Fruit fly (Drosophila melanogaster) whole organism, prepupa: ENCODE measurements around the gene CG12713.

Experiments
- CG10669 ChIP-seq: fragments of 200-800 bp; sonication (Bioruptor generic); optimal IDR thresholded peaks from 3 replicates; lab custom pipeline; 2018; ENCODE audit warnings: missing biosample characterization, mild to moderate bottlenecking, missing genetic modification characterization, moderate library complexity
- CG11294 ChIP-seq: fragments of 200-800 bp; sonication (Bioruptor generic); IDR thresholded peaks from 2 replicates; pipeline ENCODE4 v1.3.6; 2022; ENCODE audit warnings: missing biosample characterization, missing genetic modification characterization
- CG11762 ChIP-seq: fragments of 200-800 bp; sonication (Bioruptor generic); optimal IDR thresholded peaks from 3 replicates; lab custom pipeline; 2016; ENCODE audit warnings: missing biosample characterization, missing genetic modification characterization; ENCODE audit not compliant: insufficient read depth
- CG1621 ChIP-seq: fragments of 200-800 bp; sonication (Bioruptor generic); optimal IDR thresholded peaks from 3 replicates; lab custom pipeline; 2018; ENCODE audit warnings: missing biosample characterization, mild to moderate bottlenecking, missing genetic modification characterization
- CG3032 ChIP-seq: fragments of 200-800 bp; optimal IDR thresholded peaks from 2 replicates; lab custom pipeline; 2019; ENCODE audit warnings: missing biosample characterization, mild to moderate bottlenecking, missing genetic modification characterization, moderate library complexity
- CG31627 ChIP-seq: fragments of 200-800 bp; sonication (Bioruptor generic); optimal IDR thresholded peaks from 3 replicates; lab custom pipeline; 2016; ENCODE audit warnings: missing biosample characterization, missing genetic modification characterization
- CG32006 ChIP-seq: fragments of 200-800 bp; sonication (Bioruptor generic); optimal IDR thresholded peaks from 3 replicates; lab custom pipeline; 2017; ENCODE audit warnings: missing biosample characterization, mild to moderate bottlenecking, missing genetic modification characterization
- CG34406 ChIP-seq: fragments of 200-800 bp; sonication (Bioruptor generic); optimal IDR thresholded peaks from 3 replicates; lab custom pipeline; 2016; ENCODE audit warnings: missing biosample characterization, missing genetic modification characterization
- CG3919 ChIP-seq: fragments of 200-800 bp; sonication (Bioruptor generic); optimal IDR thresholded peaks from 3 replicates; lab custom pipeline; 2016; ENCODE audit warnings: missing biosample characterization, missing genetic modification characterization
- CG4318 ChIP-seq: fragments of 200-800 bp; sonication (Bioruptor generic); optimal IDR thresholded peaks from 3 replicates; lab custom pipeline; 2017; ENCODE audit warnings: missing biosample characterization, mild to moderate bottlenecking, missing genetic modification characterization
- CG6163 ChIP-seq: fragments of 200-800 bp; sonication (Bioruptor generic); IDR thresholded peaks from 3 replicates; pipeline ENCODE4 v1.3.6; 2022; ENCODE audit warnings: missing biosample characterization, missing genetic modification characterization
- CG6276 ChIP-seq: fragments of 200-800 bp; sonication (Bioruptor generic); optimal IDR thresholded peaks from 2 replicates; lab custom pipeline; 2017; ENCODE audit warnings: missing biosample characterization, mild to moderate bottlenecking, missing genetic modification characterization
- CG6792 ChIP-seq: fragments of 200-800 bp; sonication (Bioruptor generic); optimal IDR thresholded peaks from 3 replicates; lab custom pipeline; 2016; ENCODE audit warnings: missing biosample characterization, missing genetic modification characterization
- CG6808 ChIP-seq: fragments of 200-800 bp; sonication (Bioruptor generic); optimal IDR thresholded peaks from 3 replicates; lab custom pipeline; 2017; ENCODE audit warnings: missing biosample characterization, missing genetic modification characterization, mild to moderate bottlenecking, moderate library complexity, missing genetic modification reagents
- CG6854 ChIP-seq: fragments of 200-800 bp; sonication (Bioruptor generic); optimal IDR thresholded peaks from 2 replicates; lab custom pipeline; 2017; ENCODE audit warnings: missing biosample characterization, mild to moderate bottlenecking, missing genetic modification characterization
- CG7368 ChIP-seq: fragments of 200-800 bp; sonication (Bioruptor generic); optimal IDR thresholded peaks from 3 replicates; lab custom pipeline; 2016; ENCODE audit warnings: missing biosample characterization, missing genetic modification characterization
- CG8119 ChIP-seq: fragments of 200-800 bp; sonication (Bioruptor generic); IDR thresholded peaks from 3 replicates; pipeline ENCODE4 v1.3.6; 2022; ENCODE audit warnings: missing biosample characterization, missing genetic modification characterization
- CG8632 ChIP-seq: fragments of 200-800 bp; sonication (Bioruptor generic); optimal IDR thresholded peaks from 3 replicates; lab custom pipeline; 2016; ENCODE audit warnings: missing biosample characterization, missing genetic modification characterization
- CG9139 ChIP-seq: fragments of 200-800 bp; sonication (Bioruptor generic); optimal IDR thresholded peaks from 3 replicates; lab custom pipeline; 2017; ENCODE audit warnings: missing biosample characterization, mild to moderate bottlenecking, missing genetic modification characterization
- Eip75B ChIP-seq: fragments of 200-800 bp; sonication (Bioruptor generic); optimal IDR thresholded peaks from 3 replicates; lab custom pipeline; 2016; ENCODE audit warnings: missing biosample characterization, missing genetic modification characterization
- Eip78C ChIP-seq: fragments of 200-800 bp; sonication (Bioruptor generic); peaks from one replicate; lab custom pipeline; 2016; ENCODE audit warnings: missing biosample characterization, missing genetic modification characterization
- Eip93F ChIP-seq: fragments of 200-800 bp; sonication (Bioruptor generic); optimal IDR thresholded peaks from 2 replicates; lab custom pipeline; 2016; ENCODE audit warnings: missing biosample characterization, mild to moderate bottlenecking, missing genetic modification characterization
- Ets96B ChIP-seq: fragments of 200-800 bp; optimal IDR thresholded peaks from 2 replicates; lab custom pipeline; 2019; ENCODE audit warnings: missing biosample characterization, mild to moderate bottlenecking, missing genetic modification characterization, moderate library complexity
- Gug ChIP-seq: fragments of 200-800 bp; sonication (Bioruptor generic); IDR thresholded peaks from 2 replicates; pipeline ENCODE4 v1.3.6; 2022; ENCODE audit warnings: missing biosample characterization, missing genetic modification characterization
- Hr38 ChIP-seq: sonication (Bioruptor generic); optimal IDR thresholded peaks from 2 replicates; lab custom pipeline; 2016; ENCODE audit warnings: missing biosample characterization, missing genetic modification characterization
- Hr39 ChIP-seq: fragments of 200-800 bp; sonication (Bioruptor generic); optimal IDR thresholded peaks from 2 replicates; lab custom pipeline; 2016; ENCODE audit warnings: missing biosample characterization, missing genetic modification characterization
- Lpt ChIP-seq: fragments of 200-800 bp; sonication (Bioruptor generic); optimal IDR thresholded peaks from 3 replicates; lab custom pipeline; 2016; ENCODE audit warnings: missing biosample characterization, missing genetic modification characterization
- Met ChIP-seq: fragments of 200-800 bp; sonication (Bioruptor generic); optimal IDR thresholded peaks from 3 replicates; lab custom pipeline; 2016; ENCODE audit warnings: missing biosample characterization, missing genetic modification characterization
- OdsH ChIP-seq: fragments of 200-800 bp; sonication (Bioruptor generic); optimal IDR thresholded peaks from 3 replicates; lab custom pipeline; 2016; ENCODE audit warnings: missing biosample characterization, missing genetic modification characterization
- Smox ChIP-seq: fragments of 200-800 bp; sonication (Bioruptor generic); optimal IDR thresholded peaks from 3 replicates; lab custom pipeline; 2016; ENCODE audit warnings: missing biosample characterization, missing genetic modification characterization
- Sox14 ChIP-seq: fragments of 200-800 bp; sonication (Bioruptor generic); optimal IDR thresholded peaks from 3 replicates; lab custom pipeline; 2016; ENCODE audit warnings: missing biosample characterization, missing genetic modification characterization
- Sox15 ChIP-seq: fragments of 200-800 bp; sonication (Bioruptor generic); optimal IDR thresholded peaks from 3 replicates; lab custom pipeline; 2016; ENCODE audit warnings: missing biosample characterization, missing genetic modification characterization
- achi ChIP-seq: fragments of 200-800 bp; sonication (Bioruptor generic); optimal IDR thresholded peaks from 3 replicates; lab custom pipeline; 2016; ENCODE audit warnings: missing biosample characterization, missing genetic modification characterization
- cyc ChIP-seq: fragments of 200-800 bp; sonication (Bioruptor generic); optimal IDR thresholded peaks from 3 replicates; lab custom pipeline; 2016; ENCODE audit warnings: missing biosample characterization, missing genetic modification characterization
- dac ChIP-seq: fragments of 200-800 bp; sonication (Bioruptor generic); optimal IDR thresholded peaks from 2 replicates; lab custom pipeline; 2017; ENCODE audit warnings: missing biosample characterization, mild to moderate bottlenecking, missing genetic modification characterization
- dsx ChIP-seq: fragments of 200-800 bp; optimal IDR thresholded peaks from 3 replicates; lab custom pipeline; 2019; ENCODE audit warnings: missing biosample characterization, mild to moderate bottlenecking, missing genetic modification characterization, moderate library complexity; ENCODE audit not compliant: poor library complexity, severe bottlenecking
- esn ChIP-seq: fragments of 200-800 bp; sonication (Bioruptor generic); optimal IDR thresholded peaks from 2 replicates; lab custom pipeline; 2016; ENCODE audit warnings: missing biosample characterization, mild to moderate bottlenecking, missing genetic modification characterization, moderate library complexity
- fd59A ChIP-seq: fragments of 200-800 bp; sonication (Bioruptor generic); optimal IDR thresholded peaks from 2 replicates; lab custom pipeline; 2017; ENCODE audit warnings: missing biosample characterization, mild to moderate bottlenecking, missing genetic modification characterization, missing genetic modification reagents
- fd85E ChIP-seq: fragments of 200-800 bp; sonication (Bioruptor generic); optimal IDR thresholded peaks from 3 replicates; lab custom pipeline; 2016; ENCODE audit warnings: missing biosample characterization, missing genetic modification characterization
- fkh ChIP-seq: fragments of 200-800 bp; sonication (Bioruptor generic); optimal IDR thresholded peaks from 3 replicates; lab custom pipeline; 2017; ENCODE audit warnings: missing biosample characterization, mild to moderate bottlenecking, missing genetic modification characterization, moderate library complexity
- lz ChIP-seq: fragments of 200-800 bp; sonication (Bioruptor generic); optimal IDR thresholded peaks from 3 replicates; lab custom pipeline; 2016; ENCODE audit warnings: missing biosample characterization, missing genetic modification characterization
- pdm3 ChIP-seq: fragments of 200-800 bp; sonication (Bioruptor generic); optimal IDR thresholded peaks from 3 replicates; lab custom pipeline; 2016; ENCODE audit warnings: missing biosample characterization, missing genetic modification characterization
- salr ChIP-seq, 2 experiments: fragments of 200-800 bp; sonication (Bioruptor generic); optimal IDR thresholded peaks; 3 replicates each; lab custom pipeline; 2016 to 2018; ENCODE audit warnings: missing biosample characterization in 2 of 2, missing genetic modification characterization in 2 of 2, mild to moderate bottlenecking in 1 of 2
- ss ChIP-seq, 2 experiments: fragments of 200-800 bp; sonication (Bioruptor generic); optimal IDR thresholded peaks; 2 replicates in 1 of 2; 3 replicates in 1 of 2; lab custom pipeline; 2017 to 2018; ENCODE audit warnings: mild to moderate bottlenecking in 2 of 2, missing biosample characterization in 2 of 2, missing genetic modification characterization in 2 of 2, moderate library complexity in 1 of 2
- vri ChIP-seq: fragments of 200-800 bp; sonication (Bioruptor generic); optimal IDR thresholded peaks from 3 replicates; lab custom pipeline; 2016; ENCODE audit warnings: missing biosample characterization, mild to moderate bottlenecking, missing genetic modification characterization

Gene CG12713

dm6 chr3L:15832146-15832545 is at the start of gene CG12713:
Gene CG12713, plus strand, starts transcription at chr3L:15832464.
- TF ChIP-seq CG31627 (GFP tag; lab: Kevin White, UChicago) = peak; percentile 1
- TF ChIP-seq Hr39 = peak; percentile 17
- TF ChIP-seq achi (GFP tag; lab: Kevin White, UChicago) = no peak
- peak; percentile 39 for TF ChIP-seq esn (GFP tag; lab: Kevin White, UChicago)
- no peak for TF ChIP-seq CG8632 (GFP tag; lab: Kevin White, UChicago)
- TF ChIP-seq Ets96B (tag; lab: Kevin White, UChicago) = no peak
- TF ChIP-seq CG6808 (GFP tag; lab: Kevin White, UChicago) = no peak
- TF ChIP-seq Sox15 (GFP tag; lab: Kevin White, UChicago) = no peak
- no peak for TF ChIP-seq CG6276
- no peak for TF ChIP-seq CG11762 (GFP tag; lab: Kevin White, UChicago)
- peak; percentile 6 for TF ChIP-seq Eip78C
- TF ChIP-seq dsx = no peak
- no peak for TF ChIP-seq pdm3
- TF ChIP-seq Sox14 = peak; percentile 27
- no peak for TF ChIP-seq cyc (GFP tag; lab: Kevin White, UChicago)
- no peak for TF ChIP-seq fkh (GFP tag; lab: Kevin White, UChicago)
- TF ChIP-seq CG34406 = no peak
- TF ChIP-seq CG10669 (GFP tag; lab: Kevin White, UChicago) = no peak
- TF ChIP-seq lz = peak; percentile 28
- TF ChIP-seq CG6163 (GFP tag; lab: Robert Waterston, UW) = no peak
- TF ChIP-seq Lpt = no peak
- no peak for TF ChIP-seq CG32006 (GFP tag; lab: Kevin White, UChicago)
- no peak for TF ChIP-seq CG11294 (GFP tag; lab: Robert Waterston, UW)
- TF ChIP-seq dac = no peak
- no peak for TF ChIP-seq CG7368
- TF ChIP-seq Met (GFP tag; lab: Kevin White, UChicago) = no peak
- no peak for TF ChIP-seq OdsH (GFP tag; lab: Kevin White, UChicago)
- TF ChIP-seq CG3032 = peak; percentile 25
- TF ChIP-seq CG6854 (GFP tag; lab: Kevin White, UChicago) = no peak
- TF ChIP-seq CG1621 = no peak
- TF ChIP-seq Gug = no peak
- no peak for TF ChIP-seq fd59A
- no peak for TF ChIP-seq Smox
- no peak for TF ChIP-seq Hr38 (GFP tag; lab: Kevin White, UChicago)
- no peak for TF ChIP-seq Eip93F (GFP tag; lab: Kevin White, UChicago)
- no peak for TF ChIP-seq vri (GFP tag; lab: Kevin White, UChicago)
- no peak for TF ChIP-seq fd85E (GFP tag; lab: Kevin White, UChicago)
- TF ChIP-seq CG4318 = no peak
- TF ChIP-seq CG8119 = no peak
- TF ChIP-seq ss (GFP tag; optimal IDR thresholded peaks at IDR 0.05; lab: Kevin White, UChicago) = no peak
- no peak for TF ChIP-seq CG9139 (GFP tag; lab: Kevin White, UChicago)
- TF ChIP-seq Eip75B (GFP tag; lab: Kevin White, UChicago) = peak; percentile 12
- no peak for TF ChIP-seq salr (GFP tag; optimal IDR thresholded peaks at IDR 0.05; lab: Kevin White, UChicago)
- no peak for TF ChIP-seq CG3919 (GFP tag; lab: Kevin White, UChicago)
- no peak for TF ChIP-seq CG6792 (GFP tag; lab: Kevin White, UChicago)
